Worm (Caenorhabditis elegans) whole organism, L4 larva: ENCODE data around the gene R02D5.7.

Experiments used
- F49E8.2 ChIP-seq: sonication (generic microtip); optimal IDR thresholded peaks from 2 replicates; lab custom pipeline; 2016; ENCODE audit warnings: missing compliant biosample characterization, mild to moderate bottlenecking, missing genetic modification characterization, borderline replicate concordance
- R02D3.7 ChIP-seq: fragments of 150-350 bp; sonication (generic microtip); optimal IDR thresholded peaks from 3 replicates; lab custom pipeline; 2014; ENCODE audit warnings: missing biosample characterization, missing genetic modification characterization
- unc-62 ChIP-seq, 3 experiments: fragments of 150-350 bp in 1 of 3; sonication (generic microtip); optimal IDR thresholded peaks in 2 of 3; peaks in 1 of 3; 1 replicate in 1 of 3; 2 replicates in 2 of 3; lab custom pipeline; 2014 to 2017; ENCODE audit warnings: missing biosample characterization in 3 of 3, missing genetic modification characterization in 3 of 3, missing genetic modification reagents in 3 of 3, missing genotype in 1 of 3

- TF ChIP-seq R02D3.7 (no peak), F49E8.2 (tag; lab: Kevin White, UChicago) (no peak), unc-62 (GFP tag; optimal IDR thresholded peaks at IDR 0.05 in 1 of 2; lab: Kevin White, UChicago) (no peak), unc-62 (tag; optimal IDR thresholded peaks at IDR 0.05; lab: Kevin White, UChicago) (no peak)
Measured at ce11 chrV:14523788-14524582, 42.7 kb upstream of the R02D5.7 start, which contains the start of gene ril-1.
